Worm (Caenorhabditis elegans): ENCODE data around the gene col-118.

The col-118 gene

DNA sequence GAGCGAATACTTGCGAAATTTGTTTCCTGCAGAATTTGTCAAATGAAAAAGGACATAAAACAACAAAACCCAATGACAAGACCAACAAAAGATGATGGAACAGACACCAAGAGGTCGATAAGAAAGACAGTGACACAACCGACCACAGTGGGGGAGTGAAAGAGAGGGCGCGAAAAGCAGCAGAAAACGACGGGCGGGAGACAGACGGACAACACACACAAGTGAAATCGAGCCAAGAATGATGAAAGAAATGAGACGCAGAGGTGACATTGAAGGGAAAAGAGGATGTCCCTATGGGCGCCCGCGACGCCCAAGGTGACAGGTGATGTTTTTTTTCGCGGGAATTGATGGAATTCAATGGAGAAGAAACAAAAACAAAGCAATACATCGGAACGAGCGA, 18.1 kb downstream of the col-118 start (continued):
- TF ChIP-seq elt-4 (tag; optimal IDR thresholded peaks at IDR 0.05): no peak
- TF ChIP-seq ceh-24 (tag; optimal IDR thresholded peaks at IDR 0.05): no peak
- TF ChIP-seq nfya-1 (tag; optimal IDR thresholded peaks at IDR 0.05): peak; percentile 5
- no peak for TF ChIP-seq ceh-6 (GFP tag; optimal IDR thresholded peaks at IDR 0.05)
- TF ChIP-seq K09A11.1 (tag; optimal IDR thresholded peaks at IDR 0.05; ENCODE audit: insufficient read depth): no peak
- TF ChIP-seq eyg-1 (tag; optimal IDR thresholded peaks at IDR 0.05): no peak
- TF ChIP-seq tbx-7 (tag; optimal IDR thresholded peaks at IDR 0.05): no peak
- no peak for TF ChIP-seq ceh-2 (tag; optimal IDR thresholded peaks at IDR 0.05)
- TF ChIP-seq T23F11.4 (GFP tag; optimal IDR thresholded peaks at IDR 0.05): no peak
- no peak for TF ChIP-seq pha-2 (tag; optimal IDR thresholded peaks at IDR 0.05)

DNA sequence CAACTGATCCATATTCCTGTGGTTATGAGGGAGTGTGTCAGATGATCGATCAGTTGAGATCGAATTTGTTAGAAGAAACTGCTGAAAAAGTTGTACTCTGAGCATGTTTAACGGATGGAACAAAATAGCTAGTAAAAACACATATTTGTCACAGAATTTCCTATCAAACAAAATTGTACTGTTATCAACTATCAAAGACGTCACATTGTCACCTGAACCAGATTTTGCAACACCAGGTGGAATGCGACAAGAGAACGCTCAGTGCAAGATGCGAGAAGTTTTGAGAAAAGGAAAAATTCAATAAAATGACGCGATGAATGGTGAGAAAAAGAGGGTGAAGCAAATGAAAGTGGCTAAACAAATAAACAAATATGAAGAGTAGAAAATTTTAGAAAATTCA, 19.5 kb downstream of the col-118 start:
- no peak for TF ChIP-seq hlh-8 (tag; optimal IDR thresholded peaks at IDR 0.05)

DNA sequence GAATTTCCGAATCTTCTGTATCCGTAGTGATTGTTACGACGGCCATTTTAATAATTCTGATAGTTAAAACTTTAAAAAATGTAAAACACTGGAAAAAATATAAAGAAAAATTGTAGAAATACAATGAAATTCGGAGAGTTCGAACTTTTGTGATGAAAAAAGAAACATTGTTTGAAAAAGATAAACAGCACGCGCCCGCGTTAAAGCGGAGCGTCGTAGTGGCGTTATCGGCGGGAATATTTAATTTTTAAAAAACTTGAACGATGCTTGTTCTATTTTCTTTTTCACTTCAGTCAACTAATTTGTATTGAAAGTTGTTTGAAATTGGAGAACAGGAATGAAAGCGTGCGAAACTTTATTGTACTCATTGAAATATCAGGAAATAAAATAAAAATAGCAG, 21.6 kb downstream of the col-118 start, which contains the start of gene npp-23:
Gene npp-23, minus strand, starts transcription at position 56 of the 400 bp plus-strand sequence.
- TF ChIP-seq ceh-31 (tag; optimal IDR thresholded peaks at IDR 0.05) (no peak), ceh-19 (GFP tag; optimal IDR thresholded peaks at IDR 0.05) (no peak), rnt-1 (tag; optimal IDR thresholded peaks at IDR 0.05) (no peak), hlh-15 (tag; optimal IDR thresholded peaks at IDR 0.05) (no peak), ama-1 (optimal IDR thresholded peaks at IDR 0.05) (no peak), C38D4.7 (GFP tag; optimal IDR thresholded peaks at IDR 0.05) (no peak), hlh-8 (tag; optimal IDR thresholded peaks at IDR 0.05) (no peak), C08G9.2 (tag; optimal IDR thresholded peaks at IDR 0.05) (no peak), unc-42 (tag; optimal IDR thresholded peaks at IDR 0.05) (no peak), elt-2 (tag; optimal IDR thresholded peaks at IDR 0.05) (peak; percentile 7), unc-86 (tag; optimal IDR thresholded peaks at IDR 0.05) (no peak), tbx-7 (tag; optimal IDR thresholded peaks at IDR 0.05) (no peak), fkh-6 (tag; optimal IDR thresholded peaks at IDR 0.05) (no peak), nfya-1 (tag; optimal IDR thresholded peaks at IDR 0.05) (peak; percentile 13), ceh-30 (tag; optimal IDR thresholded peaks at IDR 0.05) (no peak), nhr-11 (tag; optimal IDR thresholded peaks at IDR 0.05) (no peak), ceh-6 (GFP tag; optimal IDR thresholded peaks at IDR 0.05) (no peak)

DNA sequence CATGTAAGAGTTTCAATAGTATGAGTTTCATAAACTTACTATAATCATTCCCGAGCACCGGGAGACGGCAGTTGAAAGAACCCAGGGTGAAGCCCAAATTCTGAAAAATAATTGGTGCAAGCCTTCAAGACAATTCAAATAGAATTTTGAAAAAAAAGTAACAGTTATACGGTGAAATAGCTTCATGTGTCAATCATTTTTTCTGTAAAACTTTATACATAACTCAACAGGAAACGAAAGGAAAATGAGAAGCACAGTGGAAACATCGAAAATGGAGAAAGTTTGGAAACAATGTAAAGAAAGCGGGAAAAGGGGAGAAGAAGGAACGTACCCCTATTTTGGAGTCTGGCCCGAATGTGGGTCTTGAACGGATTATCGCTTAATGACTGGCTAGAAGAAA, 24.9 kb downstream of the col-118 start, which contains the start of gene C09G9.3:
Gene C09G9.3, minus strand, starts transcription at position 101 of the 400 bp plus-strand sequence.
- TF ChIP-seq dmd-4 (tag; optimal IDR thresholded peaks at IDR 0.05; ENCODE audit: borderline replicate concordance) (no peak), C08G9.2 (tag; optimal IDR thresholded peaks at IDR 0.05) (no peak), elt-2 (tag; optimal IDR thresholded peaks at IDR 0.05) (no peak), T23F11.4 (GFP tag; optimal IDR thresholded peaks at IDR 0.05) (no peak), ceh-9 (tag; optimal IDR thresholded peaks at IDR 0.05) (no peak)

DNA sequence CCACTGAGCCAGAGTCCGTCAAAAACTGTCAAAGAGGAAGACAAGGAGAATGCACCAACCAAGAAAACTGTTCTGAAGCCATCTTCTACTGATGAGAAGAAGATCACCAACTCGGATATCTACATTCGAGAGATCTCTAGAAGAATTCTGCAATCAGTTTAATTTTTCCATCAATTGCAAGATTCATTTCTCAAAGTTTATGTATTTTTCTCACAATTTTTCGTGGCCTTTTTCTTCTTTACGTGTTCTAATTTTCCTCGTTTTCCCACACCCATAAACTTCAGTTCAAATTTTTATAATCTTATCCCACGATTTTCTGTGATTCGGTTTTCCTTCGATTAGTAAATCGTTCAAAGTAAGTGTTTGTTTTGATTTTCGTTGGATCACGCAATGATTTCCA, 25.8 kb downstream of the col-118 start, which contains the start of gene hdl-2:
Gene hdl-2, plus strand, starts transcription at position 301 of the 400 bp plus-strand sequence.
- TF ChIP-seq T23F11.4 (GFP tag; optimal IDR thresholded peaks at IDR 0.05): no peak
- TF ChIP-seq hlh-8 (tag; optimal IDR thresholded peaks at IDR 0.05): no peak
- no peak for TF ChIP-seq ama-1 (optimal IDR thresholded peaks at IDR 0.05)
- TF ChIP-seq nhr-11 (tag; optimal IDR thresholded peaks at IDR 0.05): no peak
- no peak for TF ChIP-seq sox-2 (GFP tag; IDR thresholded peaks at IDR 0.05)
- no peak for TF ChIP-seq pat-9 (tag; optimal IDR thresholded peaks at IDR 0.05)

DNA sequence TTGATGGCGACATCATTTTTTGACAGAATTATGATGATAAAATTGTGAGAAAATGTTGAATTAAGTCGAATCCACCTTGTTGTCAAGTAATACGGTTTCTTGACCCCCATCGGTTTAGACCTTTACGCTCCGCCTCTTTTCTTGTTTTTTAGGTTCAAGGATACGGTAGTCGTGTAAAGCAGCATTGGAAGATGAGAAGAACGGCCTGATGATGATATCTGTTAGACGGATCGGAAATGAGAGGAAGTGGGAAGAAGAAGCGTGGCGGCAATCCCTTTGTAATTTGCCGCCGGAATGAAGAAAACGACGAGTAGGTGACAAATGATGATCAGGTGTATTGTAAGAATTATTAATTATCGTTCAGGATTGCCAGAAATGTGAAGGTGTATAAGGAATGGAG, 31.8 kb downstream of the col-118 start, which contains the start of gene npax-4:
Gene npax-4, minus strand, starts transcription at position 101 of the 400 bp plus-strand sequence.
- no peak for TF ChIP-seq ceh-45 (GFP tag; IDR thresholded peaks at IDR 0.05)
- TF ChIP-seq unc-55 (GFP tag; optimal IDR thresholded peaks at IDR 0.05): no peak
- no peak for TF ChIP-seq K09A11.1 (tag; optimal IDR thresholded peaks at IDR 0.05; ENCODE audit: insufficient read depth)
- TF ChIP-seq F13H6.1 (tag; optimal IDR thresholded peaks at IDR 0.05): no peak
- no peak for TF ChIP-seq fax-1 (tag; optimal IDR thresholded peaks at IDR 0.05)
- no peak for TF ChIP-seq nfya-1 (tag; optimal IDR thresholded peaks at IDR 0.05)
- TF ChIP-seq hlh-15 (tag; optimal IDR thresholded peaks at IDR 0.05): no peak
- TF ChIP-seq pax-1 (tag; optimal IDR thresholded peaks at IDR 0.05): no peak
- TF ChIP-seq ceh-19 (GFP tag; optimal IDR thresholded peaks at IDR 0.05): no peak
- TF ChIP-seq C38D4.7 (GFP tag; optimal IDR thresholded peaks at IDR 0.05): no peak
- TF ChIP-seq sdc-2 (tag; optimal IDR thresholded peaks at IDR 0.05): no peak
- TF ChIP-seq ceh-9 (tag; optimal IDR thresholded peaks at IDR 0.05): no peak
- no peak for TF ChIP-seq pat-9 (tag; optimal IDR thresholded peaks at IDR 0.05)
- no peak for TF ChIP-seq lin-11 (tag; optimal IDR thresholded peaks at IDR 0.05)
- TF ChIP-seq ceh-24 (tag; optimal IDR thresholded peaks at IDR 0.05): no peak
- TF ChIP-seq unc-86 (tag; optimal IDR thresholded peaks at IDR 0.05): no peak
- TF ChIP-seq pha-4 (tag; optimal IDR thresholded peaks at IDR 0.05): no peak
- TF ChIP-seq sox-2 (GFP tag; IDR thresholded peaks at IDR 0.05): no peak
- TF ChIP-seq tbx-2 (tag; optimal IDR thresholded peaks at IDR 0.05): no peak
- no peak for TF ChIP-seq ref-2 (tag; optimal IDR thresholded peaks at IDR 0.05)
